Worm (Caenorhabditis elegans): ENCODE measurements around the gene best-14.

DNA sequence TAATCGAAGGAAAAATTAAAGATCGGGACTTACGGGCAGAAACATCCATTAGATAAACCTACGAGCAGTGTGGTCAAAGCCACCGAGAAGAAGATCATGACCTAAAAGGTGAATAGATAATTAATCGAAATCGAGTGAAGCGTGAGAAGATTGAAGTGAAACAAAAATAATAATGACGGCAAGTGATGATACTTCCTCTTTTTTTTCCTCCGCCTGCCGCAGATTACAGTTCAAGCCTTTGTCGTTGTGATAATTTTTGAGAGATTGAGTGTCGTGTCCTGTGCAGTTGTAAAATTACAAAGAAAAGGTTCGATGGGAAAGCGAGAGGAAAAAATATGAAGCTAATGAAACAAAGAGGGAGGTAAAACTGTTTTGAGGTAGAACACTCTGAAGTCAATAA lies 34.7 kb downstream of the best-14 start, which contains the start of gene T21C9.9:
- TF ChIP-seq ama-1 (optimal IDR thresholded peaks at IDR 0.05) (no peak), B0310.2 (tag; optimal IDR thresholded peaks at IDR 0.05) (no peak), sea-1 (GFP tag; conservative IDR thresholded peaks at IDR 0.05) (no peak), tbx-11 (GFP tag; IDR thresholded peaks at IDR 0.05) (no peak), hmbx-1 (tag; optimal IDR thresholded peaks at IDR 0.05) (no peak), hmg-4 (GFP tag; optimal IDR thresholded peaks at IDR 0.05) (no peak), tbx-37 (GFP tag; conservative IDR thresholded peaks at IDR 0.05) (no peak), ceh-13 (GFP tag; optimal IDR thresholded peaks at IDR 0.05) (no peak), ceh-36 (tag; optimal IDR thresholded peaks at IDR 0.05) (no peak)

Measured in whole organism, early embryonic.